Worm (Caenorhabditis elegans) whole organism, L4 larva: Measurements from ENCODE around the gene Y43F8B.19.

ENCODE experiments used
- ZK337.2 ChIP-seq: fragments of 200-800 bp; sonication (Bioruptor generic); IDR thresholded peaks from 2 replicates; pipeline ENCODE4 v1.3.6; 2022; ENCODE audit warnings: missing genetic modification reagents, missing genetic modification characterization, missing compliant biosample characterization
- ZK546.5 ChIP-seq, 2 experiments: sonication (generic microtip); optimal IDR thresholded peaks; 2 replicates each; lab custom pipeline; 2017; ENCODE audit warnings: missing biosample characterization in 2 of 2, missing genetic modification characterization in 2 of 2
- lin-15B ChIP-seq: fragments of 150-350 bp; sonication (generic microtip); optimal IDR thresholded peaks from 3 replicates; lab custom pipeline; 2014; ENCODE audit warnings: missing biosample characterization, missing genetic modification characterization
- madf-5 ChIP-seq, 2 experiments: fragments of 200-800 bp; sonication (Bioruptor generic); IDR thresholded peaks; 2 replicates each; pipeline ENCODE4 v1.3.6; 2022; ENCODE audit warnings: missing compliant biosample characterization in 2 of 2, missing genetic modification characterization in 2 of 2
- nhr-48 ChIP-seq: sonication (generic microtip); optimal IDR thresholded peaks from 2 replicates; lab custom pipeline; 2016; ENCODE audit warnings: mild to moderate bottlenecking, missing genetic modification characterization, missing compliant biosample characterization
- pha-4 ChIP-seq, 2 experiments: fragments of 150-350 bp in 1 of 2; fragments of 200-800 bp in 1 of 2; sonication (Bioruptor generic) in 1 of 2; IDR thresholded peaks in 1 of 2; optimal IDR thresholded peaks in 1 of 2; 2 replicates each; pipeline versions ENCODE4 v1.3.6 to Lab custom; 2014 to 2022; ENCODE audit warnings: missing genetic modification characterization in 2 of 2, missing genetic modification reagents in 2 of 2, missing biosample characterization in 1 of 2, missing compliant biosample characterization in 1 of 2
- skn-1 ChIP-seq: fragments of 150-350 bp; optimal IDR thresholded peaks from 2 replicates; lab custom pipeline; 2014; ENCODE audit warnings: missing biosample characterization, missing genetic modification characterization
- snpc-4 ChIP-seq: fragments of 150-350 bp; optimal IDR thresholded peaks from 2 replicates; lab custom pipeline; 2014; ENCODE audit warnings: missing biosample characterization, missing genetic modification characterization
- unc-62 ChIP-seq, 3 experiments: fragments of 150-350 bp in 1 of 3; sonication (generic microtip); optimal IDR thresholded peaks in 2 of 3; peaks in 1 of 3; 1 replicate in 1 of 3; 2 replicates in 2 of 3; lab custom pipeline; 2014 to 2017; ENCODE audit warnings: missing biosample characterization in 3 of 3, missing genetic modification characterization in 3 of 3, missing genetic modification reagents in 3 of 3, missing genotype in 1 of 3
- zip-2 ChIP-seq: fragments of 150-350 bp; optimal IDR thresholded peaks from 2 replicates; lab custom pipeline; 2014; ENCODE audit warnings: missing biosample characterization, missing genetic modification characterization
- ztf-11 ChIP-seq: fragments of 150-350 bp; optimal IDR thresholded peaks from 2 replicates; lab custom pipeline; 2014; ENCODE audit warnings: missing biosample characterization, missing genetic modification characterization

- TF ChIP-seq skn-1 (tag; lab: Kevin White, UChicago) (no peak), madf-5 (GFP tag; IDR thresholded peaks at IDR 0.05; lab: Robert Waterston, UW) (no peak), nhr-48 (tag; lab: Kevin White, UChicago) (no peak), snpc-4 (no peak), unc-62 (GFP tag; optimal IDR thresholded peaks at IDR 0.05 in 1 of 2; lab: Kevin White, UChicago) (no peak), unc-62 (tag; optimal IDR thresholded peaks at IDR 0.05; lab: Kevin White, UChicago) (no peak), ztf-11 (tag; lab: Kevin White, UChicago) (no peak), ZK337.2 (GFP tag; lab: Robert Waterston, UW) (no peak), ZK546.5 (tag; optimal IDR thresholded peaks at IDR 0.05; lab: Kevin White, UChicago) (no peak), lin-15B (tag; lab: Kevin White, UChicago) (no peak), zip-2 (tag; lab: Kevin White, UChicago) (no peak), pha-4 (GFP tag; IDR thresholded peaks at IDR 0.05; lab: Robert Waterston, UW) (no peak), pha-4 (tag; optimal IDR thresholded peaks at IDR 0.05; lab: Kevin White, UChicago) (no peak)
These were observed 16.5 kb downstream of the Y43F8B.19 start, which contains the start of gene scl-21 for ce11 chrV:19495587-19495986.
